Fruit fly (Drosophila melanogaster): ENCODE results near the gene Eip93F.

DNA sequence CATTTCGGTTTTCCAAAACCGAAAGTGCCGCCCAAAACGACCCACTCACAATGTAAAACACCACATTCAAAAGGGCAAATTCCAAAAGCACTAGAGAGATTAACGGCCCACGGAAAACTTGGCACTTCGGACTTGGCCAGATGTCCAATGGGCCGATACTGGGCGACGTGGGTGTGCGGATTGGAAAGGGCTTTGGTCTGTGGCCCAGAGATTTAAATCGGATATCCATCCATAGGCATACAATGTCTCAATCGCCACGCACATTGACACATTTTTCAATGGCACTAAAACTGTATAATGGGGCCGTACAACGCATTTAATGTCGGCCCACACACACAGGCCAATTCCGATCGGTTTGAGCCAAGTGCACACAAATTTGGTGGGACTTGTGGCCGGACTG is 91.5 kb downstream of the Eip93F start:
- TF ChIP-seq toe (GFP tag; optimal IDR thresholded peaks at IDR 0.05) (no peak), Hr96 (GFP tag; optimal IDR thresholded peaks at IDR 0.05) (no peak), CG1620 (GFP tag; optimal IDR thresholded peaks at IDR 0.05) (no peak), ovo (GFP tag; optimal IDR thresholded peaks at IDR 0.05) (no peak), CG33017 (tag; optimal IDR thresholded peaks at IDR 0.05) (no peak), bab1 (GFP tag; optimal IDR thresholded peaks at IDR 0.05) (no peak), kay (GFP tag; ENCODE audit: borderline replicate concordance) (no peak), Crg-1 (GFP tag; optimal IDR thresholded peaks at IDR 0.05) (no peak), cnc (optimal IDR thresholded peaks at IDR 0.05) (no peak), pad (GFP tag; optimal IDR thresholded peaks at IDR 0.05) (no peak)

Measured in whole organism, adult.